Fruit fly (Drosophila melanogaster): ENCODE measurements around the gene CG6972.

DNA sequence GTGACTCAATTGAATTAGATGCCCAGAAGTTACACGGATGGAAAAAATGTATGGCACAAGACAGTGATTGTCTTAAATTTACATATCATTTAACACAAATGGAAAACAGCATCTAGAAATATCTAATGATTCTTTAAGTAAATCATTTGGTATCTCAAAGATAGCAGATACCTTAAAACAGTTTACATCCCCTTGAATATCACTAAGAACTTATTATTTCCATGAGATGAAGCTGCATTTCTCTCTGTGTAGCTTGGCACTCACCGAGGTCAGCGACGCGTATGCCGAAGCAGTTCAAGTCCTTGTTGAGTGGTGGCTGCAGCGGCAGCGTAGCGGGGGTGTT, 17.8 kb downstream of the CG6972 start:
- TF ChIP-seq CG8478 (optimal IDR thresholded peaks at IDR 0.05) (no peak), CTCF (optimal IDR thresholded peaks at IDR 0.05) (no peak)

Measured in S2 (cell line).